Worm (Caenorhabditis elegans) whole organism, late embryonic: ENCODE data around the gene pro-2.

Source experiments
- ceh-18 ChIP-seq: sonication (generic microtip); optimal IDR thresholded peaks from 2 replicates; lab custom pipeline; 2016; ENCODE audit warnings: missing genetic modification characterization, missing compliant biosample characterization
- ceh-30 ChIP-seq: fragments of 150-350 bp; optimal IDR thresholded peaks from 2 replicates; lab custom pipeline; 2014; ENCODE audit warnings: missing biosample characterization, missing genetic modification characterization
- che-1 ChIP-seq: sonication (generic microtip); optimal IDR thresholded peaks from 2 replicates; lab custom pipeline; 2016; ENCODE audit warnings: mild to moderate bottlenecking, missing genetic modification characterization, missing compliant biosample characterization
- dmd-4 ChIP-seq: sonication (generic microtip); optimal IDR thresholded peaks from 2 replicates; lab custom pipeline; 2016; ENCODE audit warnings: borderline replicate concordance, missing genetic modification characterization, missing compliant biosample characterization
- fkh-6 ChIP-seq: sonication (generic microtip); optimal IDR thresholded peaks from 2 replicates; lab custom pipeline; 2016; ENCODE audit warnings: missing genetic modification characterization, missing compliant biosample characterization
- gmeb-2 ChIP-seq: sonication (generic microtip); optimal IDR thresholded peaks from 2 replicates; lab custom pipeline; 2016; ENCODE audit warnings: missing genetic modification characterization, inconsistent platforms, missing compliant biosample characterization
- hlh-30 ChIP-seq: sonication (generic microtip); optimal IDR thresholded peaks from 2 replicates; lab custom pipeline; 2017; ENCODE audit warnings: antibody characterized with exemption, missing genetic modification characterization, missing compliant biosample characterization; ENCODE audit not compliant: insufficient read depth
- lim-6 ChIP-seq: sonication (generic microtip); optimal IDR thresholded peaks from 2 replicates; lab custom pipeline; 2016; ENCODE audit warnings: missing genetic modification characterization, missing compliant biosample characterization
- madf-2 ChIP-seq: sonication (generic microtip); optimal IDR thresholded peaks from 2 replicates; lab custom pipeline; 2017; ENCODE audit warnings: missing genetic modification characterization, missing compliant biosample characterization
- npax-4 ChIP-seq: sonication (generic microtip); optimal IDR thresholded peaks from 2 replicates; lab custom pipeline; 2016; ENCODE audit warnings: missing genetic modification characterization, missing compliant biosample characterization
- sdc-2 ChIP-seq: sonication (generic microtip); optimal IDR thresholded peaks from 2 replicates; lab custom pipeline; 2016; ENCODE audit warnings: missing genotype, missing genetic modification characterization, missing compliant biosample characterization
- ttx-3 ChIP-seq: sonication (generic microtip); optimal IDR thresholded peaks from 2 replicates; lab custom pipeline; 2016; ENCODE audit warnings: missing genetic modification reagents, missing genetic modification characterization, missing compliant biosample characterization
- unc-55 ChIP-seq: sonication (generic microtip); optimal IDR thresholded peaks from 2 replicates; lab custom pipeline; 2017; ENCODE audit warnings: missing biosample characterization, missing genetic modification reagents, missing genetic modification characterization
- zip-5 ChIP-seq: sonication (generic microtip); optimal IDR thresholded peaks from 2 replicates; lab custom pipeline; 2016; ENCODE audit warnings: missing genetic modification characterization, missing compliant biosample characterization

ce11 chrII:10370826-10371225 lies 25.9 kb upstream of the pro-2 start:
- no peak for TF ChIP-seq dmd-4 (tag; lab: Kevin White, UChicago)
- no peak for TF ChIP-seq zip-5 (tag; lab: Kevin White, UChicago)
- no peak for TF ChIP-seq gmeb-2 (tag; lab: Kevin White, UChicago)
- no peak for TF ChIP-seq npax-4 (tag; lab: Kevin White, UChicago)
- TF ChIP-seq che-1 (tag; lab: Kevin White, UChicago): no peak
- TF ChIP-seq ttx-3 (tag; lab: Kevin White, UChicago): no peak
- TF ChIP-seq ceh-30: no peak
- TF ChIP-seq lim-6 (tag; lab: Kevin White, UChicago): no peak
- no peak for TF ChIP-seq sdc-2 (tag; lab: Kevin White, UChicago)
- no peak for TF ChIP-seq ceh-18 (tag; lab: Kevin White, UChicago)
- peak; percentile 46 for TF ChIP-seq unc-55 (GFP tag; lab: Kevin White, UChicago)
- TF ChIP-seq fkh-6 (tag; lab: Kevin White, UChicago): no peak
- TF ChIP-seq hlh-30 (tag; lab: Kevin White, UChicago): no peak
- no peak for TF ChIP-seq madf-2 (tag; lab: Kevin White, UChicago)
